Worm (Caenorhabditis elegans) whole organism, L1 larva: ENCODE results near the gene H14A12.5.

Experiments used
- aly-2 ChIP-seq: fragments of 150-350 bp; optimal IDR thresholded peaks from 2 replicates; lab custom pipeline; 2014; ENCODE audit warnings: missing biosample characterization, missing genetic modification characterization
- isw-1 ChIP-seq: fragments of 200-800 bp; sonication (Bioruptor generic); IDR thresholded peaks from 2 replicates; pipeline ENCODE4 v1.3.6; 2022; ENCODE audit warnings: missing genetic modification characterization, missing compliant biosample characterization
- nhr-84 ChIP-seq: sonication (generic microtip); optimal IDR thresholded peaks from 2 replicates; lab custom pipeline; 2017; ENCODE audit warnings: missing biosample characterization, missing genetic modification characterization
- nhr-90 ChIP-seq: sonication (generic microtip); optimal IDR thresholded peaks from 2 replicates; lab custom pipeline; 2016; ENCODE audit warnings: mild to moderate bottlenecking, missing genetic modification characterization, missing compliant biosample characterization; ENCODE audit not compliant: poor library complexity
- unc-86 ChIP-seq: sonication (generic microtip); optimal IDR thresholded peaks from 2 replicates; lab custom pipeline; 2016; ENCODE audit warnings: missing genetic modification characterization, missing compliant biosample characterization

ce11 chrIII:7491931-7492330 lies 23.1 kb upstream of the H14A12.5 start:
- TF ChIP-seq nhr-90 (tag; lab: Kevin White, UChicago): no peak
- no peak for TF ChIP-seq nhr-84 (tag; lab: Kevin White, UChicago)
- TF ChIP-seq unc-86 (tag; lab: Kevin White, UChicago): no peak
- no peak for TF ChIP-seq aly-2 (tag; lab: Kevin White, UChicago)
- TF ChIP-seq isw-1 (GFP tag; lab: Robert Waterston, UW): no peak
